Fruit fly (Drosophila melanogaster): ENCODE measurements around the gene CCKLR-17D3.

- TF ChIP-seq insv (optimal IDR thresholded peaks at IDR 0.05) (no peak), h (optimal IDR thresholded peaks at IDR 0.05) (no peak), Sin3A (optimal IDR thresholded peaks at IDR 0.05) (no peak)
Measured at dm6 chrX:18779662-18780061, 5.8 kb upstream of the CCKLR-17D3 start.
